Fruit fly (Drosophila melanogaster) whole organism, pupa: ENCODE data around the gene Mst27D.

ENCODE experiments used
- CG10348 ChIP-seq: fragments of 200-800 bp; sonication (Bioruptor generic); IDR thresholded peaks from 2 replicates; pipeline ENCODE4 v1.3.6; 2022; ENCODE audit warnings: missing biosample characterization, missing genetic modification characterization
- CG12605 ChIP-seq: fragments of 200-800 bp; sonication (Bioruptor generic); IDR thresholded peaks from 2 replicates; pipeline ENCODE4 v1.3.6; 2022; ENCODE audit warnings: missing biosample characterization, missing genetic modification characterization
- CG13204 ChIP-seq: fragments of 200-800 bp; sonication (Bioruptor generic); optimal IDR thresholded peaks from 2 replicates; lab custom pipeline; 2018; ENCODE audit warnings: missing biosample characterization, mild to moderate bottlenecking, missing genetic modification characterization, moderate library complexity
- CG14655 ChIP-seq: fragments of 200-800 bp; sonication (Bioruptor generic); optimal IDR thresholded peaks from 3 replicates; lab custom pipeline; 2017; ENCODE audit warnings: mild to moderate bottlenecking, missing biosample characterization, missing genetic modification reagents, missing genetic modification characterization
- CG15710 ChIP-seq: fragments of 200-800 bp; sonication (Bioruptor generic); optimal IDR thresholded peaks from 2 replicates; lab custom pipeline; 2018; ENCODE audit warnings: missing biosample characterization, mild to moderate bottlenecking, missing genetic modification characterization, moderate library complexity
- CG34367 ChIP-seq: fragments of 200-800 bp; sonication (Bioruptor generic); optimal IDR thresholded peaks from 2 replicates; lab custom pipeline; 2018; ENCODE audit warnings: missing biosample characterization, mild to moderate bottlenecking, missing genetic modification characterization
- CG8159 ChIP-seq: fragments of 200-800 bp; sonication (Bioruptor generic); optimal IDR thresholded peaks from 3 replicates; lab custom pipeline; 2018; ENCODE audit warnings: missing biosample characterization, mild to moderate bottlenecking, missing genetic modification characterization, moderate library complexity
- CG9948 ChIP-seq: fragments of 200-800 bp; sonication (Bioruptor generic); optimal IDR thresholded peaks from 2 replicates; lab custom pipeline; 2018; ENCODE audit warnings: missing biosample characterization, mild to moderate bottlenecking, missing genetic modification characterization, moderate library complexity
- D1 ChIP-seq: fragments of 200-800 bp; sonication (Bioruptor generic); optimal IDR thresholded peaks from 2 replicates; lab custom pipeline; 2018; ENCODE audit warnings: missing biosample characterization, mild to moderate bottlenecking, missing genetic modification characterization, moderate library complexity
- EcR ChIP-seq: fragments of 200-800 bp; sonication (Bioruptor generic); optimal IDR thresholded peaks from 3 replicates; lab custom pipeline; 2019; ENCODE audit warnings: missing biosample characterization, missing genetic modification characterization, mild to moderate bottlenecking, moderate library complexity, missing genetic modification reagents
- Snoo ChIP-seq: fragments of 200-800 bp; sonication (Bioruptor generic); optimal IDR thresholded peaks from 3 replicates; lab custom pipeline; 2017; ENCODE audit warnings: missing biosample characterization, mild to moderate bottlenecking, missing genetic modification characterization, inconsistent platforms
- fd96Ca ChIP-seq: fragments of 200-800 bp; sonication (Bioruptor generic); IDR thresholded peaks from 3 replicates; pipeline ENCODE4 v1.3.6; 2022; ENCODE audit warnings: missing biosample characterization, missing genetic modification characterization
- gl ChIP-seq: fragments of 200-800 bp; sonication (Bioruptor generic); optimal IDR thresholded peaks from 2 replicates; lab custom pipeline; 2018; ENCODE audit warnings: missing biosample characterization, mild to moderate bottlenecking, missing genetic modification characterization

dm6 chr2L:7076055-7076700 is 15.5 kb upstream of the Mst27D start:
- TF ChIP-seq EcR (peak; percentile 64), CG12605 (GFP tag; lab: Robert Waterston, UW) (peak; percentile 75), gl (tag; lab: Kevin White, UChicago) (peak; percentile 73), D1 (peak; percentile 32), CG10348 (no peak), fd96Ca (GFP tag; lab: Robert Waterston, UW) (peak; percentile 86), CG13204 (peak; percentile 77), Snoo (tag; lab: Kevin White, UChicago) (peak; percentile 37), CG9948 (peak; percentile 84), CG14655 (GFP tag; lab: Kevin White, UChicago) (peak; percentile 80), CG34367 (tag; lab: Kevin White, UChicago) (peak; percentile 91), CG15710 (tag; lab: Kevin White, UChicago) (peak; percentile 95), CG8159 (peak; percentile 89)
